Worm (Caenorhabditis elegans): ENCODE data around the gene chc-1.

Gene chc-1

ce11 chrIII:10186160-10186559 lies 17.5 kb upstream of the chc-1 start, which contains the start of gene unc-47:
TSS of gene unc-47 (minus strand) at chrIII:10186260.
- TF ChIP-seq nhr-237 (tag; optimal IDR thresholded peaks at IDR 0.05): no peak
- no peak for TF ChIP-seq ceh-82 (tag; optimal IDR thresholded peaks at IDR 0.05)
- no peak for TF ChIP-seq nhr-10 (tag; optimal IDR thresholded peaks at IDR 0.05)

- TF ChIP-seq unc-55 (GFP tag; optimal IDR thresholded peaks at IDR 0.05) (peak; percentile 91), zag-1 (tag; optimal IDR thresholded peaks at IDR 0.05) (peak; percentile 20), C34F6.9 (tag; optimal IDR thresholded peaks at IDR 0.05) (peak; percentile 69), skn-1 (tag; optimal IDR thresholded peaks at IDR 0.05) (no peak), lsy-2 (tag; optimal IDR thresholded peaks at IDR 0.05) (peak in 1 of 2 experiments; percentile 52), snpc-4 (tag; optimal IDR thresholded peaks at IDR 0.05) (peak; percentile 60), alr-1 (tag; optimal IDR thresholded peaks at IDR 0.05) (no peak), nhr-129 (tag; optimal IDR thresholded peaks at IDR 0.05) (peak; percentile 40)
Observed at ce11 chrIII:10187840-10188239, 15.8 kb upstream of the chc-1 start.

ce11 chrIII:10188912-10189311 lies 14.7 kb upstream of the chc-1 start, which contains the start of gene epac-1:
TSS of gene epac-1 (plus strand) at chrIII:10189212.
- TF ChIP-seq Y55F3AM.14 (GFP tag; optimal IDR thresholded peaks at IDR 0.05) (no peak), nhr-12 (tag; optimal IDR thresholded peaks at IDR 0.05) (no peak)

- TF ChIP-seq ztf-11 (tag; optimal IDR thresholded peaks at IDR 0.05): no peak
- TF ChIP-seq nhr-21 (tag; optimal IDR thresholded peaks at IDR 0.05): no peak
- no peak for TF ChIP-seq blmp-1 (tag; optimal IDR thresholded peaks at IDR 0.05; ENCODE audit: insufficient read depth)
- no peak for TF ChIP-seq F13H6.1 (tag; optimal IDR thresholded peaks at IDR 0.05)
- no peak for TF ChIP-seq skn-1 (tag; optimal IDR thresholded peaks at IDR 0.05)
- no peak for TF ChIP-seq ztf-1 (GFP tag; conservative IDR thresholded peaks at IDR 0.05)
- TF ChIP-seq aly-2 (tag; optimal IDR thresholded peaks at IDR 0.05): no peak
- no peak for TF ChIP-seq lin-39 (tag; optimal IDR thresholded peaks at IDR 0.05)
- TF ChIP-seq fos-1 (tag; optimal IDR thresholded peaks at IDR 0.05): no peak
- no peak for TF ChIP-seq zag-1 (tag; optimal IDR thresholded peaks at IDR 0.05)
- no peak for TF ChIP-seq R02D3.7 (tag; optimal IDR thresholded peaks at IDR 0.05)
- TF ChIP-seq nhr-77 (tag; optimal IDR thresholded peaks at IDR 0.05): no peak
- TF ChIP-seq nhr-23 (tag; optimal IDR thresholded peaks at IDR 0.05): no peak
- TF ChIP-seq unc-39 (tag; optimal IDR thresholded peaks at IDR 0.05): no peak
- TF ChIP-seq lin-11 (tag; optimal IDR thresholded peaks at IDR 0.05): no peak
- no peak for TF ChIP-seq unc-62 (GFP tag; optimal IDR thresholded peaks at IDR 0.05)
- TF ChIP-seq sem-4 (tag; optimal IDR thresholded peaks at IDR 0.05): no peak
Observed at ce11 chrIII:10194569-10194968, 9.1 kb upstream of the chc-1 start.

- TF ChIP-seq unc-62 (GFP tag; optimal IDR thresholded peaks at IDR 0.05) (no peak), ceh-16 (tag; optimal IDR thresholded peaks at IDR 0.05) (no peak), nhr-21 (tag; optimal IDR thresholded peaks at IDR 0.05) (no peak), nhr-11 (tag; optimal IDR thresholded peaks at IDR 0.05) (no peak), zag-1 (tag; optimal IDR thresholded peaks at IDR 0.05) (no peak), Y55F3AM.14 (GFP tag; optimal IDR thresholded peaks at IDR 0.05) (no peak), lin-11 (tag; optimal IDR thresholded peaks at IDR 0.05) (no peak), R02D3.7 (tag; optimal IDR thresholded peaks at IDR 0.05) (no peak), lin-13 (GFP tag; optimal IDR thresholded peaks at IDR 0.05) (no peak), ceh-82 (tag; optimal IDR thresholded peaks at IDR 0.05) (no peak)
Observed at ce11 chrIII:10195911-10196310, 7.7 kb upstream of the chc-1 start.

- TF ChIP-seq F13H6.1 (tag; optimal IDR thresholded peaks at IDR 0.05): no peak
- no peak for TF ChIP-seq nhr-21 (tag; optimal IDR thresholded peaks at IDR 0.05)
- TF ChIP-seq mdl-1 (tag; optimal IDR thresholded peaks at IDR 0.05): no peak
- no peak for TF ChIP-seq nhr-11 (tag; optimal IDR thresholded peaks at IDR 0.05)
- TF ChIP-seq mbf-1 (tag; optimal IDR thresholded peaks at IDR 0.05): no peak
- TF ChIP-seq ztf-4 (tag; optimal IDR thresholded peaks at IDR 0.05): no peak
- TF ChIP-seq nhr-129 (tag; optimal IDR thresholded peaks at IDR 0.05): no peak
- TF ChIP-seq C34F6.9 (tag; optimal IDR thresholded peaks at IDR 0.05): no peak
- no peak for TF ChIP-seq gmeb-1 (tag; optimal IDR thresholded peaks at IDR 0.05)
- no peak for TF ChIP-seq nhr-12 (tag; optimal IDR thresholded peaks at IDR 0.05)
- no peak for TF ChIP-seq ztf-1 (GFP tag; conservative IDR thresholded peaks at IDR 0.05)
- TF ChIP-seq sma-3 (GFP tag; optimal IDR thresholded peaks at IDR 0.05): no peak
- no peak for TF ChIP-seq aly-2 (tag; optimal IDR thresholded peaks at IDR 0.05)
- no peak for TF ChIP-seq Y55F3AM.14 (GFP tag; optimal IDR thresholded peaks at IDR 0.05)
- TF ChIP-seq crh-2 (tag; optimal IDR thresholded peaks at IDR 0.05): no peak
- TF ChIP-seq fos-1 (tag; optimal IDR thresholded peaks at IDR 0.05): no peak
- TF ChIP-seq egl-27 (tag; optimal IDR thresholded peaks at IDR 0.05): no peak
- no peak for TF ChIP-seq ztf-11 (tag; optimal IDR thresholded peaks at IDR 0.05)
- no peak for TF ChIP-seq snpc-4 (tag; optimal IDR thresholded peaks at IDR 0.05)
Observed at ce11 chrIII:10196796-10197195, 6.8 kb upstream of the chc-1 start.
